Fruit fly (Drosophila melanogaster) whole organism, embryonic: ENCODE data around the gene CG17198.

ENCODE experiments used
- E2f1 ChIP-seq: fragments of 200-800 bp; sonication (Bioruptor generic); IDR thresholded peaks from 2 replicates; pipeline ENCODE4 v1.3.6; 2022; ENCODE audit warnings: missing biosample characterization, missing genetic modification characterization
- Xrp1 ChIP-seq: fragments of 200-800 bp; sonication (Bioruptor generic); IDR thresholded peaks from 2 replicates; pipeline ENCODE4 v1.3.6; 2022; ENCODE audit warnings: missing biosample characterization, missing genetic modification characterization

- TF ChIP-seq Xrp1 (GFP tag; lab: Robert Waterston, UW) (no peak), E2f1 (GFP tag; lab: Robert Waterston, UW) (no peak)
Measured at dm6 chr3R:25782855-25783424, 7.8 kb upstream of the CG17198 start.
